Fruit fly (Drosophila melanogaster) whole organism, prepupa: Measurements from ENCODE around the gene Kmn2.

ENCODE experiments used
- Blimp-1 ChIP-seq: fragments of 200-800 bp; sonication (Bioruptor generic); optimal IDR thresholded peaks from 3 replicates; lab custom pipeline; 2017; ENCODE audit warnings: missing biosample characterization, missing genetic modification characterization, mild to moderate bottlenecking, moderate library complexity, missing genetic modification reagents
- CG10631 ChIP-seq: fragments of 200-800 bp; sonication (Bioruptor generic); optimal IDR thresholded peaks from 2 replicates; lab custom pipeline; 2016; ENCODE audit warnings: missing biosample characterization, missing genetic modification characterization
- CG10669 ChIP-seq: fragments of 200-800 bp; sonication (Bioruptor generic); optimal IDR thresholded peaks from 3 replicates; lab custom pipeline; 2018; ENCODE audit warnings: missing biosample characterization, mild to moderate bottlenecking, missing genetic modification characterization, moderate library complexity
- CG11294 ChIP-seq: fragments of 200-800 bp; sonication (Bioruptor generic); IDR thresholded peaks from 2 replicates; pipeline ENCODE4 v1.3.6; 2022; ENCODE audit warnings: missing biosample characterization, missing genetic modification characterization
- CG11902 ChIP-seq: fragments of 200-800 bp; sonication (Bioruptor generic); optimal IDR thresholded peaks from 3 replicates; lab custom pipeline; 2016; ENCODE audit warnings: missing biosample characterization, missing genetic modification characterization
- CG1621 ChIP-seq: fragments of 200-800 bp; sonication (Bioruptor generic); optimal IDR thresholded peaks from 3 replicates; lab custom pipeline; 2018; ENCODE audit warnings: missing biosample characterization, mild to moderate bottlenecking, missing genetic modification characterization
- CG16779 ChIP-seq: fragments of 200-800 bp; sonication (Bioruptor generic); optimal IDR thresholded peaks from 3 replicates; lab custom pipeline; 2017; ENCODE audit warnings: missing biosample characterization, mild to moderate bottlenecking, missing genetic modification characterization
- CG31627 ChIP-seq: fragments of 200-800 bp; sonication (Bioruptor generic); optimal IDR thresholded peaks from 3 replicates; lab custom pipeline; 2016; ENCODE audit warnings: missing biosample characterization, missing genetic modification characterization
- CG32006 ChIP-seq: fragments of 200-800 bp; sonication (Bioruptor generic); optimal IDR thresholded peaks from 3 replicates; lab custom pipeline; 2017; ENCODE audit warnings: missing biosample characterization, mild to moderate bottlenecking, missing genetic modification characterization
- CG34406 ChIP-seq: fragments of 200-800 bp; sonication (Bioruptor generic); optimal IDR thresholded peaks from 3 replicates; lab custom pipeline; 2016; ENCODE audit warnings: missing biosample characterization, missing genetic modification characterization
- CG3919 ChIP-seq: fragments of 200-800 bp; sonication (Bioruptor generic); optimal IDR thresholded peaks from 3 replicates; lab custom pipeline; 2016; ENCODE audit warnings: missing biosample characterization, missing genetic modification characterization
- CG4318 ChIP-seq: fragments of 200-800 bp; sonication (Bioruptor generic); optimal IDR thresholded peaks from 3 replicates; lab custom pipeline; 2017; ENCODE audit warnings: missing biosample characterization, mild to moderate bottlenecking, missing genetic modification characterization
- CG6163 ChIP-seq: fragments of 200-800 bp; sonication (Bioruptor generic); IDR thresholded peaks from 3 replicates; pipeline ENCODE4 v1.3.6; 2022; ENCODE audit warnings: missing biosample characterization, missing genetic modification characterization
- CG6276 ChIP-seq: fragments of 200-800 bp; sonication (Bioruptor generic); optimal IDR thresholded peaks from 2 replicates; lab custom pipeline; 2017; ENCODE audit warnings: missing biosample characterization, mild to moderate bottlenecking, missing genetic modification characterization
- CG6808 ChIP-seq: fragments of 200-800 bp; sonication (Bioruptor generic); optimal IDR thresholded peaks from 3 replicates; lab custom pipeline; 2017; ENCODE audit warnings: missing biosample characterization, missing genetic modification characterization, mild to moderate bottlenecking, moderate library complexity, missing genetic modification reagents
- CG6854 ChIP-seq: fragments of 200-800 bp; sonication (Bioruptor generic); optimal IDR thresholded peaks from 2 replicates; lab custom pipeline; 2017; ENCODE audit warnings: missing biosample characterization, mild to moderate bottlenecking, missing genetic modification characterization
- CG7368 ChIP-seq: fragments of 200-800 bp; sonication (Bioruptor generic); optimal IDR thresholded peaks from 3 replicates; lab custom pipeline; 2016; ENCODE audit warnings: missing biosample characterization, missing genetic modification characterization
- CG8319 ChIP-seq: fragments of 200-800 bp; sonication (Bioruptor generic); optimal IDR thresholded peaks from 3 replicates; lab custom pipeline; 2016; ENCODE audit warnings: missing biosample characterization, missing genetic modification characterization
- CG8632 ChIP-seq: fragments of 200-800 bp; sonication (Bioruptor generic); optimal IDR thresholded peaks from 3 replicates; lab custom pipeline; 2016; ENCODE audit warnings: missing biosample characterization, missing genetic modification characterization
- Eip75B ChIP-seq: fragments of 200-800 bp; sonication (Bioruptor generic); optimal IDR thresholded peaks from 3 replicates; lab custom pipeline; 2016; ENCODE audit warnings: missing biosample characterization, missing genetic modification characterization
- Eip78C ChIP-seq: fragments of 200-800 bp; sonication (Bioruptor generic); peaks from one replicate; lab custom pipeline; 2016; ENCODE audit warnings: missing biosample characterization, missing genetic modification characterization
- Eip93F ChIP-seq: fragments of 200-800 bp; sonication (Bioruptor generic); optimal IDR thresholded peaks from 2 replicates; lab custom pipeline; 2016; ENCODE audit warnings: missing biosample characterization, mild to moderate bottlenecking, missing genetic modification characterization
- Ets21C ChIP-seq: fragments of 200-800 bp; sonication (Bioruptor generic); optimal IDR thresholded peaks from 3 replicates; lab custom pipeline; 2016; ENCODE audit warnings: missing biosample characterization, missing genetic modification characterization
- Ets96B ChIP-seq: fragments of 200-800 bp; optimal IDR thresholded peaks from 2 replicates; lab custom pipeline; 2019; ENCODE audit warnings: missing biosample characterization, mild to moderate bottlenecking, missing genetic modification characterization, moderate library complexity
- Gug ChIP-seq: fragments of 200-800 bp; sonication (Bioruptor generic); IDR thresholded peaks from 2 replicates; pipeline ENCODE4 v1.3.6; 2022; ENCODE audit warnings: missing biosample characterization, missing genetic modification characterization
- Hr38 ChIP-seq: sonication (Bioruptor generic); optimal IDR thresholded peaks from 2 replicates; lab custom pipeline; 2016; ENCODE audit warnings: missing biosample characterization, missing genetic modification characterization
- Hr39 ChIP-seq: fragments of 200-800 bp; sonication (Bioruptor generic); optimal IDR thresholded peaks from 2 replicates; lab custom pipeline; 2016; ENCODE audit warnings: missing biosample characterization, missing genetic modification characterization
- Hr4 ChIP-seq: fragments of 200-800 bp; sonication (Bioruptor generic); optimal IDR thresholded peaks from 3 replicates; lab custom pipeline; 2016; ENCODE audit warnings: missing biosample characterization, missing genetic modification characterization
- Lpt ChIP-seq: fragments of 200-800 bp; sonication (Bioruptor generic); optimal IDR thresholded peaks from 3 replicates; lab custom pipeline; 2016; ENCODE audit warnings: missing biosample characterization, missing genetic modification characterization
- Met ChIP-seq: fragments of 200-800 bp; sonication (Bioruptor generic); optimal IDR thresholded peaks from 3 replicates; lab custom pipeline; 2016; ENCODE audit warnings: missing biosample characterization, missing genetic modification characterization
- OdsH ChIP-seq: fragments of 200-800 bp; sonication (Bioruptor generic); optimal IDR thresholded peaks from 3 replicates; lab custom pipeline; 2016; ENCODE audit warnings: missing biosample characterization, missing genetic modification characterization
- Smox ChIP-seq: fragments of 200-800 bp; sonication (Bioruptor generic); optimal IDR thresholded peaks from 3 replicates; lab custom pipeline; 2016; ENCODE audit warnings: missing biosample characterization, missing genetic modification characterization
- Sox14 ChIP-seq: fragments of 200-800 bp; sonication (Bioruptor generic); optimal IDR thresholded peaks from 3 replicates; lab custom pipeline; 2016; ENCODE audit warnings: missing biosample characterization, missing genetic modification characterization
- Sox15 ChIP-seq: fragments of 200-800 bp; sonication (Bioruptor generic); optimal IDR thresholded peaks from 3 replicates; lab custom pipeline; 2016; ENCODE audit warnings: missing biosample characterization, missing genetic modification characterization
- achi ChIP-seq: fragments of 200-800 bp; sonication (Bioruptor generic); optimal IDR thresholded peaks from 3 replicates; lab custom pipeline; 2016; ENCODE audit warnings: missing biosample characterization, missing genetic modification characterization
- acj6 ChIP-seq: fragments of 200-800 bp; sonication (Bioruptor generic); optimal IDR thresholded peaks from 3 replicates; lab custom pipeline; 2016; ENCODE audit warnings: missing biosample characterization, missing genetic modification characterization
- dac ChIP-seq: fragments of 200-800 bp; sonication (Bioruptor generic); optimal IDR thresholded peaks from 2 replicates; lab custom pipeline; 2017; ENCODE audit warnings: missing biosample characterization, mild to moderate bottlenecking, missing genetic modification characterization
- dsx ChIP-seq: fragments of 200-800 bp; optimal IDR thresholded peaks from 3 replicates; lab custom pipeline; 2019; ENCODE audit warnings: missing biosample characterization, mild to moderate bottlenecking, missing genetic modification characterization, moderate library complexity; ENCODE audit not compliant: poor library complexity, severe bottlenecking
- eg ChIP-seq: fragments of 200-800 bp; sonication (Bioruptor generic); IDR thresholded peaks from 3 replicates; pipeline ENCODE4 v1.3.6; 2022; ENCODE audit warnings: missing biosample characterization, missing genetic modification characterization
- fd59A ChIP-seq: fragments of 200-800 bp; sonication (Bioruptor generic); optimal IDR thresholded peaks from 2 replicates; lab custom pipeline; 2017; ENCODE audit warnings: missing biosample characterization, mild to moderate bottlenecking, missing genetic modification characterization, missing genetic modification reagents
- fd85E ChIP-seq: fragments of 200-800 bp; sonication (Bioruptor generic); optimal IDR thresholded peaks from 3 replicates; lab custom pipeline; 2016; ENCODE audit warnings: missing biosample characterization, missing genetic modification characterization
- fkh ChIP-seq: fragments of 200-800 bp; sonication (Bioruptor generic); optimal IDR thresholded peaks from 3 replicates; lab custom pipeline; 2017; ENCODE audit warnings: missing biosample characterization, mild to moderate bottlenecking, missing genetic modification characterization, moderate library complexity
- lz ChIP-seq: fragments of 200-800 bp; sonication (Bioruptor generic); optimal IDR thresholded peaks from 3 replicates; lab custom pipeline; 2016; ENCODE audit warnings: missing biosample characterization, missing genetic modification characterization
- net ChIP-seq: fragments of 200-800 bp; sonication (Bioruptor generic); optimal IDR thresholded peaks from 3 replicates; lab custom pipeline; 2016; ENCODE audit warnings: missing biosample characterization, missing genetic modification characterization
- pdm3 ChIP-seq: fragments of 200-800 bp; sonication (Bioruptor generic); optimal IDR thresholded peaks from 3 replicates; lab custom pipeline; 2016; ENCODE audit warnings: missing biosample characterization, missing genetic modification characterization
- salr ChIP-seq, 2 experiments: fragments of 200-800 bp; sonication (Bioruptor generic); optimal IDR thresholded peaks; 3 replicates each; lab custom pipeline; 2016 to 2018; ENCODE audit warnings: missing biosample characterization in 2 of 2, missing genetic modification characterization in 2 of 2, mild to moderate bottlenecking in 1 of 2
- svp ChIP-seq: fragments of 200-800 bp; sonication (Bioruptor generic); peaks from one replicate; lab custom pipeline; 2016; ENCODE audit warnings: missing biosample characterization, missing genetic modification characterization
- topi ChIP-seq: fragments of 200-800 bp; sonication (Bioruptor generic); optimal IDR thresholded peaks from 3 replicates; lab custom pipeline; 2016; ENCODE audit warnings: missing biosample characterization, missing genetic modification characterization

Kmn2 gene

dm6 chr3R:8032923-8033478 is 31.9 kb upstream of the Kmn2 start, which contains the start of the genes CG11035 and unc-45 (continued):
- TF ChIP-seq achi (GFP tag; lab: Kevin White, UChicago) (peak; percentile 26), Hr38 (GFP tag; lab: Kevin White, UChicago) (no peak), CG11294 (GFP tag; lab: Robert Waterston, UW) (no peak), CG16779 (tag; lab: Kevin White, UChicago) (no peak), CG34406 (GFP tag; lab: Kevin White, UChicago) (no peak), Eip93F (GFP tag; lab: Kevin White, UChicago) (no peak), CG31627 (GFP tag; lab: Kevin White, UChicago) (peak; percentile 8), CG6163 (GFP tag; lab: Robert Waterston, UW) (0 out of 3 replicates have a peak, but pooled peaks have one; percentile 25), Smox (peak; percentile 31), Ets96B (peak; percentile 37), topi (GFP tag; lab: Kevin White, UChicago) (peak; percentile 43), fd59A (GFP tag; lab: Kevin White, UChicago) (no peak), CG10669 (GFP tag; lab: Kevin White, UChicago) (peak; percentile 5), Sox14 (GFP tag; lab: Kevin White, UChicago) (peak; percentile 20), salr (GFP tag; optimal IDR thresholded peaks at IDR 0.05; lab: Kevin White, UChicago) (no peak), Eip75B (peak; percentile 36), OdsH (GFP tag; lab: Kevin White, UChicago) (peak; percentile 6), CG4318 (no peak), Met (peak; percentile 11), net (GFP tag; lab: Kevin White, UChicago) (no peak), dac (GFP tag; lab: Kevin White, UChicago) (no peak), dsx (GFP tag; lab: Kevin White, UChicago) (peak; percentile 68), CG6808 (no peak)

dm6 chr3R:8030151-8030899 is 29.2 kb upstream of the Kmn2 start, which contains the start of the genes CG10903 and CG2747:
Gene CG10903, plus strand, starts transcription at chr3R:8030411.
Gene CG2747, minus strand, starts transcription at chr3R:8030790.
- TF ChIP-seq CG7368 (GFP tag; lab: Kevin White, UChicago): no peak
- TF ChIP-seq Hr39 (GFP tag; lab: Kevin White, UChicago): no peak
- no peak for TF ChIP-seq net (GFP tag; lab: Kevin White, UChicago)
- no peak for TF ChIP-seq CG8632 (GFP tag; lab: Kevin White, UChicago)
- TF ChIP-seq Lpt (GFP tag; lab: Kevin White, UChicago): no peak
- no peak for TF ChIP-seq Ets21C (GFP tag; lab: Kevin White, UChicago)
- no peak for TF ChIP-seq CG6276 (GFP tag; lab: Kevin White, UChicago)
- no peak for TF ChIP-seq CG32006 (GFP tag; lab: Kevin White, UChicago)
- no peak for TF ChIP-seq fd85E (GFP tag; lab: Kevin White, UChicago)
- TF ChIP-seq pdm3: no peak
- TF ChIP-seq Hr4 (GFP tag; lab: Kevin White, UChicago): no peak
- TF ChIP-seq svp (GFP tag; lab: Kevin White, UChicago): peak; percentile 51
- no peak for TF ChIP-seq dsx (GFP tag; lab: Kevin White, UChicago)
- no peak for TF ChIP-seq fd59A (GFP tag; lab: Kevin White, UChicago)
- peak; percentile 93 for TF ChIP-seq fkh (GFP tag; lab: Kevin White, UChicago)
- TF ChIP-seq Gug (GFP tag; lab: Robert Waterston, UW): no peak
- TF ChIP-seq CG10631 (GFP tag; lab: Kevin White, UChicago): no peak
- no peak for TF ChIP-seq CG11294 (GFP tag; lab: Robert Waterston, UW)
- no peak for TF ChIP-seq lz (GFP tag; lab: Kevin White, UChicago)
- no peak for TF ChIP-seq Met
- no peak for TF ChIP-seq CG3919 (GFP tag; lab: Kevin White, UChicago)
- TF ChIP-seq CG6854 (GFP tag; lab: Kevin White, UChicago): no peak
- peak; percentile 73 for TF ChIP-seq Eip78C (GFP tag; lab: Kevin White, UChicago)
- TF ChIP-seq CG1621 (tag; lab: Kevin White, UChicago): no peak
- no peak for TF ChIP-seq salr (GFP tag; optimal IDR thresholded peaks at IDR 0.05; lab: Kevin White, UChicago)
- no peak for TF ChIP-seq OdsH (GFP tag; lab: Kevin White, UChicago)
- TF ChIP-seq achi (GFP tag; lab: Kevin White, UChicago): no peak
- no peak for TF ChIP-seq Ets96B
- TF ChIP-seq Sox14 (GFP tag; lab: Kevin White, UChicago): peak; percentile 59
- peak; percentile 65 for TF ChIP-seq Blimp-1 (GFP tag; lab: Kevin White, UChicago)
- TF ChIP-seq CG4318: no peak
- TF ChIP-seq acj6: no peak
- no peak for TF ChIP-seq Sox15 (GFP tag; lab: Kevin White, UChicago)
- TF ChIP-seq CG11902: no peak
- TF ChIP-seq eg (GFP tag; lab: Robert Waterston, UW): no peak
- no peak for TF ChIP-seq CG8319 (GFP tag; lab: Kevin White, UChicago)
